Worm (Caenorhabditis elegans) whole organism, L4 larva: ENCODE results near the gene srbc-38.
A peak's percentile ranks its signal among the peaks of the same experiment; 100 is the strongest.

Experiments
- F10B5.3 ChIP-seq: sonication (generic microtip); optimal IDR thresholded peaks from 2 replicates; lab custom pipeline; 2016; ENCODE audit warnings: mild to moderate bottlenecking, missing genetic modification characterization, missing compliant biosample characterization
- F44E2.7 ChIP-seq: fragments of 200-800 bp; sonication (Bioruptor generic); IDR thresholded peaks from 2 replicates; pipeline ENCODE4 v2.1.2; 2022; ENCODE audit warnings: missing genetic modification characterization, missing compliant biosample characterization
- F49E8.2 ChIP-seq: sonication (generic microtip); optimal IDR thresholded peaks from 2 replicates; lab custom pipeline; 2016; ENCODE audit warnings: missing compliant biosample characterization, mild to moderate bottlenecking, missing genetic modification characterization, borderline replicate concordance
- Y105C5A.15 ChIP-seq: fragments of 200-800 bp; sonication (Bioruptor generic); IDR thresholded peaks from 2 replicates; pipeline ENCODE4 v1.3.6; 2022; ENCODE audit warnings: missing genetic modification characterization, missing compliant biosample characterization
- Y5F2A.4 ChIP-seq: fragments of 200-800 bp; sonication (Bioruptor generic); optimal IDR thresholded peaks from 2 replicates; lab custom pipeline; 2018; ENCODE audit warnings: mild to moderate bottlenecking, missing genetic modification characterization, missing compliant biosample characterization
- ama-1 ChIP-seq: fragments of 150-350 bp; optimal IDR thresholded peaks from 2 replicates; lab custom pipeline; 2014; ENCODE audit warnings: inconsistent platforms, mixed read lengths
- ceh-20 ChIP-seq: fragments of 200-800 bp; sonication (Bioruptor generic); IDR thresholded peaks from 2 replicates; pipeline ENCODE4 v1.3.6; 2022; ENCODE audit warnings: missing genetic modification reagents, missing genetic modification characterization, missing compliant biosample characterization
- ceh-28 ChIP-seq: fragments of 150-350 bp; optimal IDR thresholded peaks from 2 replicates; lab custom pipeline; 2014; ENCODE audit warnings: missing biosample characterization, missing genetic modification reagents, missing genetic modification characterization
- ceh-44 ChIP-seq: fragments of 200-800 bp; sonication (Bioruptor generic); IDR thresholded peaks from 2 replicates; pipeline ENCODE4 v1.3.6; 2022; ENCODE audit warnings: missing genetic modification reagents, missing genetic modification characterization, missing compliant biosample characterization
- ceh-82 ChIP-seq: sonication (generic microtip); optimal IDR thresholded peaks from 2 replicates; lab custom pipeline; 2017; ENCODE audit warnings: missing biosample characterization, missing genetic modification characterization
- daf-8 ChIP-seq: fragments of 200-800 bp; sonication (Bioruptor generic); IDR thresholded peaks from 2 replicates; pipeline ENCODE4 v1.3.6; 2022; ENCODE audit warnings: missing genetic modification characterization, missing compliant biosample characterization
- dpl-1 ChIP-seq: fragments of 150-350 bp; optimal IDR thresholded peaks from 2 replicates; lab custom pipeline; 2014; ENCODE audit warnings: missing biosample characterization, missing genetic modification reagents, missing genetic modification characterization
- egl-27 ChIP-seq: sonication (generic microtip); optimal IDR thresholded peaks from 3 replicates; lab custom pipeline; 2017; ENCODE audit warnings: missing biosample characterization, missing genetic modification reagents, missing genetic modification characterization
- fkh-10 ChIP-seq: fragments of 150-350 bp; optimal IDR thresholded peaks from 2 replicates; lab custom pipeline; 2014; ENCODE audit warnings: missing biosample characterization, missing genetic modification reagents, missing genetic modification characterization
- hlh-30 ChIP-seq: sonication (generic microtip); optimal IDR thresholded peaks from 2 replicates; lab custom pipeline; 2017; ENCODE audit warnings: antibody characterized with exemption, mild to moderate bottlenecking, missing genetic modification characterization, missing compliant biosample characterization; ENCODE audit not compliant: insufficient read depth
- lim-7 ChIP-seq: fragments of 200-800 bp; sonication (Bioruptor generic); IDR thresholded peaks from 2 replicates; pipeline ENCODE4 v1.3.6; 2022; ENCODE audit warnings: missing genetic modification characterization, missing compliant biosample characterization
- lin-39 ChIP-seq: fragments of 150-350 bp; optimal IDR thresholded peaks from 2 replicates; lab custom pipeline; 2014; ENCODE audit warnings: missing biosample characterization, missing genetic modification reagents, missing genetic modification characterization
- madf-9 ChIP-seq: fragments of 200-800 bp; sonication (Bioruptor generic); conservative IDR thresholded peaks from 2 replicates; pipeline ENCODE4 v1.3.6; 2022; ENCODE audit warnings: missing genetic modification reagents, missing genetic modification characterization, missing compliant biosample characterization
- mdt-29 ChIP-seq: fragments of 200-800 bp; sonication (Bioruptor generic); IDR thresholded peaks from 2 replicates; pipeline ENCODE4 v1.3.6; 2022; ENCODE audit warnings: missing genetic modification reagents, missing genetic modification characterization, missing compliant biosample characterization
- mxl-3 ChIP-seq: fragments of 200-800 bp; sonication (Bioruptor generic); optimal IDR thresholded peaks from 2 replicates; lab custom pipeline; 2018; ENCODE audit warnings: mild to moderate bottlenecking, missing genetic modification characterization, missing compliant biosample characterization
- nhr-102 ChIP-seq: sonication (generic microtip); optimal IDR thresholded peaks from 2 replicates; lab custom pipeline; 2016; ENCODE audit warnings: mild to moderate bottlenecking, missing genetic modification characterization, moderate library complexity, missing compliant biosample characterization
- nhr-111 ChIP-seq: fragments of 200-800 bp; sonication (Bioruptor generic); optimal IDR thresholded peaks from 2 replicates; lab custom pipeline; 2018; ENCODE audit warnings: mild to moderate bottlenecking, missing genetic modification characterization, missing compliant biosample characterization
- nhr-28 ChIP-seq: fragments of 150-350 bp; optimal IDR thresholded peaks from 2 replicates; lab custom pipeline; 2014; ENCODE audit warnings: missing biosample characterization, missing genetic modification characterization
- nhr-41 ChIP-seq: fragments of 200-800 bp; sonication (Bioruptor generic); IDR thresholded peaks from 2 replicates; pipeline ENCODE4 v1.3.6; 2022; ENCODE audit warnings: missing genetic modification reagents, missing genetic modification characterization, missing compliant biosample characterization
- nhr-76 ChIP-seq: fragments of 150-350 bp; optimal IDR thresholded peaks from 2 replicates; lab custom pipeline; 2014; ENCODE audit warnings: missing biosample characterization, missing genetic modification characterization
- nhr-77 ChIP-seq: fragments of 150-350 bp; optimal IDR thresholded peaks from 2 replicates; lab custom pipeline; 2014; ENCODE audit warnings: missing biosample characterization, missing genetic modification characterization
- pha-4 ChIP-seq, 2 experiments: fragments of 150-350 bp in 1 of 2; fragments of 200-800 bp in 1 of 2; sonication (Bioruptor generic) in 1 of 2; IDR thresholded peaks in 1 of 2; optimal IDR thresholded peaks in 1 of 2; 2 replicates each; pipeline versions ENCODE4 v1.3.6 to Lab custom; 2014 to 2022; ENCODE audit warnings: missing genetic modification characterization in 2 of 2, missing genetic modification reagents in 2 of 2, missing biosample characterization in 1 of 2, missing compliant biosample characterization in 1 of 2
- rbr-2 ChIP-seq: sonication (generic microtip); optimal IDR thresholded peaks from 2 replicates; lab custom pipeline; 2016; ENCODE audit warnings: missing genotype, missing genetic modification characterization, missing compliant biosample characterization
- sdz-12 ChIP-seq: fragments of 200-800 bp; sonication (Bioruptor generic); optimal IDR thresholded peaks from 2 replicates; lab custom pipeline; 2018; ENCODE audit warnings: mild to moderate bottlenecking, missing genetic modification characterization, missing compliant biosample characterization
- snpc-4 ChIP-seq: fragments of 150-350 bp; optimal IDR thresholded peaks from 2 replicates; lab custom pipeline; 2014; ENCODE audit warnings: missing biosample characterization, missing genetic modification characterization
- unc-130 ChIP-seq: sonication (generic microtip); optimal IDR thresholded peaks from 2 replicates; lab custom pipeline; 2016; ENCODE audit warnings: missing genetic modification reagents, missing genetic modification characterization, missing compliant biosample characterization
- zag-1 ChIP-seq: fragments of 150-350 bp; optimal IDR thresholded peaks from 2 replicates; lab custom pipeline; 2014; ENCODE audit warnings: missing biosample characterization, missing genetic modification characterization
- ztf-11 ChIP-seq: fragments of 150-350 bp; optimal IDR thresholded peaks from 2 replicates; lab custom pipeline; 2014; ENCODE audit warnings: missing biosample characterization, missing genetic modification characterization
- ztf-7 ChIP-seq: fragments of 150-350 bp; optimal IDR thresholded peaks from 2 replicates; lab custom pipeline; 2014; ENCODE audit warnings: missing biosample characterization, missing genetic modification characterization

The srbc-38 gene

DNA sequence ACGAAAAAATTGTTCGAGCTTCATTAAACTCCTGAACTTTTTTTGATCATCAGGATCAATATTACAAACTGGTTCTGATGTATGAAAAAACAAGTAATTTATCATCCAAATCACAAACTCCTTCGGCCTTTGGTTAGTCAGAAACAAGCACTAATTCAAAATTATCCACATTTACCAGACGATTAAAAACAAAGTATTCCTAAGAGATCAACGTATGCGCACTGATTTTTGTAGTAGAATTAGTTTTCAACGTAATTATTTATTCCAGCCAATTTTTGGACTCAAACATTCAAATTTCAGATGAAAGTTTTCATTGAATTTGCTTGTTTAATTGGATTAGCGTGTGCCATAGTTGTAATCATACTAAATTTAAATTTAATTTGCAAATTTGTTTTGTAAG lies at the start of gene srbc-38:
srbc-38 (plus strand) TSS at position 301 of the 400 bp plus-strand sequence.
- no peak for TF ChIP-seq unc-130 (GFP tag; lab: Kevin White, UChicago)
- TF ChIP-seq F49E8.2 (tag; lab: Kevin White, UChicago), result no peak
- TF ChIP-seq sdz-12 (GFP tag; lab: Kevin White, UChicago), result no peak
- no peak for TF ChIP-seq mxl-3 (GFP tag; lab: Kevin White, UChicago)
- TF ChIP-seq nhr-102 (tag; lab: Kevin White, UChicago), result no peak
- TF ChIP-seq nhr-111, result no peak
- no peak for TF ChIP-seq lin-39
- TF ChIP-seq Y105C5A.15 (GFP tag; lab: Robert Waterston, UW), result no peak
- no peak for TF ChIP-seq ztf-7 (tag; lab: Kevin White, UChicago)
- no peak for TF ChIP-seq pha-4 (GFP tag; IDR thresholded peaks at IDR 0.05; lab: Robert Waterston, UW)
- no peak for TF ChIP-seq pha-4 (tag; optimal IDR thresholded peaks at IDR 0.05; lab: Kevin White, UChicago)

DNA sequence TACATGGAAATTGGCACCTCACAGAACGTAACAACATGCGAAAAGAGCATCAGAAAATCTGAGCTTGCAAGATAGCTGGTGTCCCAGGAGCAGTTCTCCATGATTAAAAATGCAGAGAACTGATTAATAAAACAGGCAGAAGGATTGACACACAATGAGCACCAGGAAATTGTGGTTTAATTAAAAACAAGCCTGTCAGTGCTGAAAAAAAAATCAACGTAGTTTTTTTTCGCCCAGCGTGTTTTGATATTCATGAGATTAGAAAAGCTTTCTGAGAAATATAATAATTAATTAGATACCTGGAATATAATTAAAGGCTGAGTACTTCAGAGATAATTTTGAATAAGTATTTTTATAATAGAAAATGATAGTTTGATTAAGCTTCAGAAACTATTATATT lies 49.3 kb upstream of the srbc-38 start, which contains the start of gene srh-246:
srh-246 (minus strand) TSS at position 101 of the 400 bp plus-strand sequence.
- no peak for TF ChIP-seq dpl-1 (GFP tag; lab: Kevin White, UChicago)
- TF ChIP-seq fkh-10 (GFP tag; lab: Kevin White, UChicago), result no peak
- TF ChIP-seq hlh-30 (tag; lab: Kevin White, UChicago), result no peak
- no peak for TF ChIP-seq ceh-20 (GFP tag; lab: Robert Waterston, UW)
- TF ChIP-seq rbr-2 (tag; lab: Kevin White, UChicago), result no peak
- TF ChIP-seq, all 104 proteins: peak for 0

DNA sequence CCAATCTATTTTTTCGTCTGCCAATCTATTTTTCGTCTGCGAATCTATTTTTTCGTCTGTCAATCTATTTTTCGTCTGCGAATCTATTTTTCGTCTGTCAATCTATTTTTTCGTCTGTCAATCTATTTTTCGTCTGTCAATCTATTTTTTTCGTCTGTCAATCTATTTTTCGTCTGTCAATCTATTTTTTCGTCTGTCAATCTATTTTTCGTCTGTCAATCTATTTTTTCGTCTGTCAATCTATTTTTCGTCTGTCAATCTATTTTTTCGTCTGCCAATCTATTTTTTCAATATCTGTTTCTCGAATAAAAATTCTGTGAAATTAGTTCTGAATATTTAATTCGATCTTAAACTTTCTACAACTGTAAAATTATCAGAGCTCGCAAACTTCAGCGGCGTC lies 48.9 kb upstream of the srbc-38 start:
- TF ChIP-seq lim-7 (GFP tag; lab: Robert Waterston, UW), result peak; percentile 59; the same call in 1 of the 2 replicates

DNA sequence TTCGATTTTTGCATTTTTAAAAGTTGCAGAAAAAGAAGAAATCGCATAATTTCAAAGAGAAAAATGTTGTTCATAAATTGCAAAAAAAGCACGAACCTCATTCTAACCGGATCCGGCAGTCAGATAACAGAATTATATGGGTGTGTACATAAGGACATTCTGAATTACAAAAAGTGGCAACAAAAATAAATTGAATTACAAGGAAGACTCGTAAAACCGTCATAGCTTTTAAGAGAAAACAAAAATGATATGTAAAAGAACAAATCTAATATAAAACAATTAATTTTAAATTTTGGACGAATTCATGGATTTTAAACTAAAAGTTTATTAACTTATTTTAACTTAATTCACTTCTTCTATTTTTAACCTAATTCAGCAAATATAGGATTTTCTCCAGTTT lies 46.8 kb upstream of the srbc-38 start, which contains the start of gene F31F4.17:
F31F4.17 (minus strand) TSS at position 101 of the 400 bp plus-strand sequence.
- TF ChIP-seq zag-1 (tag; lab: Kevin White, UChicago), result no peak
- no peak for TF ChIP-seq ama-1 (lab: Kevin White, UChicago)
- TF ChIP-seq daf-8 (GFP tag; lab: Robert Waterston, UW), result no peak
- no peak for TF ChIP-seq ceh-20 (GFP tag; lab: Robert Waterston, UW)
- TF ChIP-seq snpc-4 (tag; lab: Kevin White, UChicago), result no peak
- TF ChIP-seq F44E2.7 (GFP tag; lab: Robert Waterston, UW), result no peak
- TF ChIP-seq egl-27 (tag; lab: Kevin White, UChicago), result no peak
- TF ChIP-seq madf-9 (GFP tag; lab: Robert Waterston, UW), result no peak
- TF ChIP-seq, all 104 proteins: peak for 0

DNA sequence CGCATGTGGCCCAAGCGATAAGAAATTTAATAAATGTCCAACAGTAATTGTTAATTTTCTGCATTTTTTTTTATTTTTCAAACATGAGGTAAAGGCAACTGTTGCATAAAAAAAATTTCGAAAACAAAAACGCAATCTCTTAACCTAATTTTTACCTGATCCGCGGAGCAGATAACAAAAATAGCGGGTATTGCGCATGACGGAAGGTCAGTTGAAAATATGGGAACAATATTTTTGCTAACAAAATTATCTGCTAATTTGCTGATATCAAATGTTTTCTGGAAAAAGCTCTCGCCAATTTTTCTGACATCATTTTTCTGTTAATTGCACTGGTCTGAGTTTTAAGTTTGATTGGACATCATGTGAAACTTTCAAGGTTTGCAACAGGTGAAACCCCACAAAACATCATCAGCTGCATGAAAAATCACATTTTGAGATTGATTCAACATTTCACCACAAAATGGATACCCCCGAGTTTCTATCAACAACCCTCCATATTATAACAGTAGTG lies 42.6 kb upstream of the srbc-38 start, which contains the start of the genes F31F4.11 and srh-266:
F31F4.11 (minus strand) TSS at position 101 of the 511 bp plus-strand sequence.
srh-266 (plus strand) TSS at position 461 of the 511 bp plus-strand sequence.
- TF ChIP-seq nhr-76 (tag; lab: Kevin White, UChicago), result no peak
- TF ChIP-seq nhr-77, result no peak
- TF ChIP-seq Y5F2A.4 (GFP tag; lab: Kevin White, UChicago), result no peak
- TF ChIP-seq mdt-29 (GFP tag; lab: Robert Waterston, UW), result no peak
- TF ChIP-seq ztf-11 (tag; lab: Kevin White, UChicago), result no peak
- TF ChIP-seq unc-130 (GFP tag; lab: Kevin White, UChicago), result no peak
- TF ChIP-seq ceh-82 (tag; lab: Kevin White, UChicago), result no peak
- no peak for TF ChIP-seq lim-7 (GFP tag; lab: Robert Waterston, UW)
- TF ChIP-seq ceh-28, result no peak
- TF ChIP-seq ceh-44, result no peak
- TF ChIP-seq nhr-41 (GFP tag; lab: Robert Waterston, UW), result no peak
- no peak for TF ChIP-seq nhr-28
- TF ChIP-seq F10B5.3 (tag; lab: Kevin White, UChicago), result no peak
